Worm (Caenorhabditis elegans) whole organism, late embryonic: ENCODE data around the gene mmad-1.

Experiments
- F13H6.1 ChIP-seq: sonication (generic microtip); optimal IDR thresholded peaks from 2 replicates; lab custom pipeline; 2016; ENCODE audit warnings: missing genetic modification characterization, missing compliant biosample characterization
- K02D7.2 ChIP-seq: sonication (generic microtip); optimal IDR thresholded peaks from 2 replicates; lab custom pipeline; 2017; ENCODE audit warnings: mild to moderate bottlenecking, missing genetic modification characterization, missing compliant biosample characterization
- Y22D7AL.16 ChIP-seq: sonication (generic microtip); optimal IDR thresholded peaks from 2 replicates; lab custom pipeline; 2016; ENCODE audit warnings: missing genetic modification characterization, missing compliant biosample characterization
- ahr-1 ChIP-seq: sonication (generic microtip); optimal IDR thresholded peaks from 2 replicates; lab custom pipeline; 2016; ENCODE audit warnings: missing genetic modification characterization, missing compliant biosample characterization
- ceh-18 ChIP-seq: sonication (generic microtip); optimal IDR thresholded peaks from 2 replicates; lab custom pipeline; 2016; ENCODE audit warnings: missing genetic modification characterization, missing compliant biosample characterization
- ceh-19 ChIP-seq: fragments of 200-800 bp; sonication (Bioruptor generic); optimal IDR thresholded peaks from 2 replicates; lab custom pipeline; 2018; ENCODE audit warnings: mild to moderate bottlenecking, missing genetic modification characterization, missing compliant biosample characterization
- ceh-2 ChIP-seq: sonication (generic microtip); optimal IDR thresholded peaks from 2 replicates; lab custom pipeline; 2016; ENCODE audit warnings: missing genotype, missing genetic modification characterization, missing compliant biosample characterization
- ceh-22 ChIP-seq: sonication (generic microtip); optimal IDR thresholded peaks from 2 replicates; lab custom pipeline; 2017; ENCODE audit warnings: missing biosample characterization, missing genetic modification characterization
- ceh-24 ChIP-seq: sonication (generic microtip); optimal IDR thresholded peaks from 2 replicates; lab custom pipeline; 2016; ENCODE audit warnings: mild to moderate bottlenecking, missing genetic modification characterization, missing compliant biosample characterization
- ceh-30 ChIP-seq: fragments of 150-350 bp; optimal IDR thresholded peaks from 2 replicates; lab custom pipeline; 2014; ENCODE audit warnings: missing biosample characterization, missing genetic modification characterization
- ceh-34 ChIP-seq: sonication (generic microtip); optimal IDR thresholded peaks from 2 replicates; lab custom pipeline; 2016; ENCODE audit warnings: mild to moderate bottlenecking, missing genetic modification characterization, missing compliant biosample characterization
- ceh-45 ChIP-seq: fragments of 200-800 bp; sonication (Bioruptor generic); IDR thresholded peaks from 2 replicates; pipeline ENCODE4 v1.3.6; 2022; ENCODE audit warnings: missing genetic modification reagents, missing genetic modification characterization, missing compliant biosample characterization
- che-1 ChIP-seq: sonication (generic microtip); optimal IDR thresholded peaks from 2 replicates; lab custom pipeline; 2016; ENCODE audit warnings: mild to moderate bottlenecking, missing genetic modification characterization, missing compliant biosample characterization
- elt-2 ChIP-seq: sonication (generic microtip); optimal IDR thresholded peaks from 2 replicates; lab custom pipeline; 2016; ENCODE audit warnings: missing genetic modification reagents, missing genetic modification characterization, missing compliant biosample characterization
- fax-1 ChIP-seq: sonication (generic microtip); optimal IDR thresholded peaks from 2 replicates; lab custom pipeline; 2016; ENCODE audit warnings: missing genotype, missing genetic modification characterization, missing compliant biosample characterization
- fkh-10 ChIP-seq: fragments of 150-350 bp; optimal IDR thresholded peaks from 2 replicates; lab custom pipeline; 2014; ENCODE audit warnings: missing biosample characterization, missing genetic modification reagents, missing genetic modification characterization
- fkh-6 ChIP-seq: sonication (generic microtip); optimal IDR thresholded peaks from 2 replicates; lab custom pipeline; 2016; ENCODE audit warnings: missing genetic modification characterization, missing compliant biosample characterization
- hlh-30 ChIP-seq: sonication (generic microtip); optimal IDR thresholded peaks from 2 replicates; lab custom pipeline; 2017; ENCODE audit warnings: antibody characterized with exemption, missing genetic modification characterization, missing compliant biosample characterization; ENCODE audit not compliant: insufficient read depth
- hlh-6 ChIP-seq: sonication (generic microtip); optimal IDR thresholded peaks from 2 replicates; lab custom pipeline; 2016; ENCODE audit warnings: missing genotype, missing genetic modification characterization, missing compliant biosample characterization
- lin-11 ChIP-seq: fragments of 200-800 bp; sonication (Bioruptor generic); optimal IDR thresholded peaks from 2 replicates; lab custom pipeline; 2018; ENCODE audit warnings: mild to moderate bottlenecking, missing genetic modification characterization, missing compliant biosample characterization
- madf-2 ChIP-seq: sonication (generic microtip); optimal IDR thresholded peaks from 2 replicates; lab custom pipeline; 2017; ENCODE audit warnings: missing genetic modification characterization, missing compliant biosample characterization
- npax-4 ChIP-seq: sonication (generic microtip); optimal IDR thresholded peaks from 2 replicates; lab custom pipeline; 2016; ENCODE audit warnings: missing genetic modification characterization, missing compliant biosample characterization
- pat-9 ChIP-seq: fragments of 200-800 bp; sonication (Bioruptor generic); optimal IDR thresholded peaks from 2 replicates; lab custom pipeline; 2018; ENCODE audit warnings: mild to moderate bottlenecking, missing genetic modification characterization, moderate library complexity, missing compliant biosample characterization
- pax-1 ChIP-seq: fragments of 150-350 bp; optimal IDR thresholded peaks from 2 replicates; lab custom pipeline; 2014; ENCODE audit warnings: missing biosample characterization, missing genetic modification characterization
- pha-2 ChIP-seq: sonication (generic microtip); optimal IDR thresholded peaks from 2 replicates; lab custom pipeline; 2017; ENCODE audit warnings: mild to moderate bottlenecking, missing genetic modification characterization, missing compliant biosample characterization
- pqm-1 ChIP-seq: sonication (generic microtip); optimal IDR thresholded peaks from 2 replicates; lab custom pipeline; 2016; ENCODE audit warnings: missing genetic modification characterization, missing compliant biosample characterization
- ref-2 ChIP-seq: sonication (generic microtip); optimal IDR thresholded peaks from 2 replicates; lab custom pipeline; 2016; ENCODE audit warnings: missing genetic modification characterization, missing compliant biosample characterization
- sdc-2 ChIP-seq: sonication (generic microtip); optimal IDR thresholded peaks from 2 replicates; lab custom pipeline; 2016; ENCODE audit warnings: missing genotype, missing genetic modification characterization, missing compliant biosample characterization
- sox-2 ChIP-seq: fragments of 200-800 bp; sonication (Bioruptor generic); IDR thresholded peaks from 2 replicates; pipeline ENCODE4 v1.3.6; 2022; ENCODE audit warnings: missing genetic modification reagents, missing genetic modification characterization, missing compliant biosample characterization
- sox-4 ChIP-seq: sonication (generic microtip); optimal IDR thresholded peaks from 2 replicates; lab custom pipeline; 2017; ENCODE audit warnings: mild to moderate bottlenecking, missing genetic modification characterization, inconsistent platforms, missing compliant biosample characterization
- syd-9 ChIP-seq: sonication (generic microtip); optimal IDR thresholded peaks from 2 replicates; lab custom pipeline; 2016; ENCODE audit warnings: mild to moderate bottlenecking, missing genetic modification characterization, moderate library complexity, missing compliant biosample characterization
- tbx-2 ChIP-seq: sonication (generic microtip); optimal IDR thresholded peaks from 2 replicates; lab custom pipeline; 2016; ENCODE audit warnings: missing genetic modification characterization, missing compliant biosample characterization
- tbx-7 ChIP-seq: sonication (generic microtip); optimal IDR thresholded peaks from 2 replicates; lab custom pipeline; 2016; ENCODE audit warnings: missing genotype, missing genetic modification characterization, missing compliant biosample characterization
- unc-42 ChIP-seq: sonication (generic microtip); optimal IDR thresholded peaks from 2 replicates; lab custom pipeline; 2016; ENCODE audit warnings: missing genotype, missing genetic modification characterization, missing compliant biosample characterization
- unc-55 ChIP-seq: sonication (generic microtip); optimal IDR thresholded peaks from 2 replicates; lab custom pipeline; 2017; ENCODE audit warnings: missing biosample characterization, missing genetic modification reagents, missing genetic modification characterization
- unc-86 ChIP-seq: sonication (generic microtip); optimal IDR thresholded peaks from 2 replicates; lab custom pipeline; 2016; ENCODE audit warnings: missing genetic modification characterization, missing compliant biosample characterization
- zip-5 ChIP-seq: sonication (generic microtip); optimal IDR thresholded peaks from 2 replicates; lab custom pipeline; 2016; ENCODE audit warnings: missing genetic modification characterization, missing compliant biosample characterization

mmad-1 gene

DNA sequence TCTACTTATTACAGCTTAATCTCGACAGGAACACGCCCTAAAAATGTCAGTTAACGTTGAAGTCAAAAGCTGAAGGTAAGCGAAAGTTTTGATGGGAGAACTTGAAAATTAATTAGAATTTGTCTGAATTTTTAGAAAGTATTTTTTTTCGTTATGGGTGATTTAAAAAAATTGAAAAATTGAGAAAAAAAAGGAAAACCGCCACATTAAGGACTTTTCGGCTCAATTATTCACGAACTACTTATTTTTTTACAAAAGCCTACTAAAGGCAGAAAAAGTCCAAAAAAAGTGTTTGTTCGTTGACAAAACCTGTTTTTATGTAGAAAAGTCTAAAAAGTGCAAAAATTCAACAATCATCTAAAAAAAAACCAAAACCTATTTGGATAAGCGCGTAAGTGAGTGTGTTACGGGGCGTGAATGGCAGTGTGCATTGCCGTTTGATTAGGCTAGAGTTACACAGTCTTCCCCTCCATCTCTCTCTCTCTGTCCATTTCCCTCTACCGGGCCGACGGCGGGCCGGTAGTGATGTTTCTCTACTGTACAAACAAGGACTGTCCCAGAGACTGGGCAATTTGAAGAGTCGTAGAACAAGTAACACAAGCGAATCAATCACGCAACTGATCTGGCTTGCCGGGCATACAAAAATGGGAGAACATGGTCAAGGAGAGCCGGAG lies 21.2 kb downstream of the mmad-1 start, which contains the start of gene lron-13:
TSS of gene lron-13 (plus strand) at position 15 of the 674 bp plus-strand sequence.
- TF ChIP-seq tbx-2 (peak; percentile 13), pha-2 (tag; lab: Kevin White, UChicago) (peak; percentile 35), sdc-2 (tag; lab: Kevin White, UChicago) (no peak), Y22D7AL.16 (no peak), ref-2 (tag; lab: Kevin White, UChicago) (no peak)

DNA sequence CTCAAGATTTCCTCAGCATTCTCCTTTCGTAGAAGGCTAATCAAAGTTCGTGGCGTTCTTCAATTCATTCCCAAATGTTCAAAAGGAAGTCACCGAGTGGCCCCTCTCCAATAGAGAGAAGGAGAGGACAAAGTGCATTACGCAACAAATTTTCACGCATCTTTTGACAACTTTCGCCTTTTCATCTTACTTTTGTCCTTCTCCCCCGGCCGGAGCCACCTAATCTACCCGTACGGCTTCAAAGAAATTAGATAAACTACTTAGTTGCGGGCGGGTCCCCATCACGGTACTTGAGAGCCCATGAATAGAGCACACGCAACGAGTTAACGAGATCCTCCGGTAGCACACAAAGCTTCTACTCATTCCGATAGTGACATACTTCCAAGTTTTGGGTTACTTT lies 22.1 kb downstream of the mmad-1 start:
- TF ChIP-seq unc-42 (tag; lab: Kevin White, UChicago) = peak; percentile 92
- no peak for TF ChIP-seq npax-4 (tag; lab: Kevin White, UChicago)
- peak; percentile 85 for TF ChIP-seq fkh-10 (GFP tag; lab: Kevin White, UChicago)

DNA sequence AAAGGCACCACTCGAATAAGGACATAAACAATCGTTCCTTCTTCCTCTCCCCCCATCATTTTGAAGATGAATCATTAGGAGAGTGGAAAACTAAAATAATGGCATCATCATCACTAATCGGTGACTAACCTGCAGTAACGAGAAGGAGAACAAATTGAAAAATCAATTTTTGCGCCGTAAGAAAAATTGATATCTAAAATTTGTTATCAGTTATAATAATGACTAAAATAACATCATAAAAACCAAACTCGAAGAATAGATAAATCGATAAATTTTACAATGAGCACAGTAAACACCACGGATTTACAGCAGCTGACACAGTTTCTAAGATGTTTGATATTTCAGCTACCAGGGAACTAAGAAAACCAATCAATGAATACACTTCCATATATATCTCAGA lies 22.6 kb downstream of the mmad-1 start:
- no peak for TF ChIP-seq pax-1
- TF ChIP-seq pqm-1 (tag; lab: Kevin White, UChicago) = no peak
- no peak for TF ChIP-seq ceh-2 (tag; lab: Kevin White, UChicago)
- TF ChIP-seq ceh-22 (tag; lab: Kevin White, UChicago) = no peak
- no peak for TF ChIP-seq elt-2 (tag; lab: Kevin White, UChicago)
- TF ChIP-seq fkh-6 (tag; lab: Kevin White, UChicago) = no peak
- TF ChIP-seq ceh-18 (tag; lab: Kevin White, UChicago) = no peak
- TF ChIP-seq tbx-2 = no peak
- TF ChIP-seq hlh-30 (tag; lab: Kevin White, UChicago) = no peak
- TF ChIP-seq ceh-24 (tag; lab: Kevin White, UChicago) = no peak
- TF ChIP-seq unc-55 (GFP tag; lab: Kevin White, UChicago) = no peak
- no peak for TF ChIP-seq che-1 (tag; lab: Kevin White, UChicago)
- no peak for TF ChIP-seq K02D7.2

DNA sequence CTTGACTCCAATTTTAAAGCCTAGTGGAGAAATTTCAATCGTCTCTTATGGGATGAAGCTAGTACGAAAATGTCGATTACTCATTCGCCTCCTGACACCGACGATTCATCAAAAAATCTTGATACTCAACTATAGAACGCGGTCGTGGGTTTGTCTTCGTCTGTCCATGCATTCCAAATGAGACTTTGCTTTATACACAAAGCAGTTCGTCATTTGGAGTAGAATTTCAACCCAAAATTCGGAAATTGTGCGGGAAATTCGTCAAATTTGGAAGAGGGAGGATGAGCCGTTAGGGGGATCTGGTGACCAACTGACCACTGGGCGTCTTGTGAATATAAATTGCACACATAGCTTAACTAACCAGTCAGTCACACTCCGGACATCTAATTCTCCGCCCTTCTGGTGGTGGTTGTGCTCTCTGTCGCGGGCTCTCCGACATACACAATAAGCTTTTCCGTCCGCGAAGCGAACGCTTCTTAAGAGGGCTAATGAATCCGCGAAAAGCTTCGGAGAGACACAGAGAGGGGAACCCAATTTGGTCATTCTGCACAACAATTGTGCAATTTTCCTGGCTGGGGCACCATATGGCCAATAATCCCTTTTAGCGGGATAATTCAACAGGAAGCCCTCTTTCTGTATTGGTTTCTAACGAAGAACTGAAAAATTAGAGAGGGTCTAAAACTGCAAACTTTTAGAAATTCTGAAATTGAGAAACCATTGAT lies 23.5 kb downstream of the mmad-1 start:
- TF ChIP-seq unc-42 (tag; lab: Kevin White, UChicago) (peak; percentile 90), madf-2 (no peak), ceh-34 (peak; percentile 24), unc-86 (tag; lab: Kevin White, UChicago) (no peak), sox-4 (tag; lab: Kevin White, UChicago) (peak; percentile 7), ceh-19 (peak; percentile 34), ceh-45 (GFP tag; lab: Robert Waterston, UW) (0 out of 2 replicates have a peak, but pooled peaks have one; percentile 19)

DNA sequence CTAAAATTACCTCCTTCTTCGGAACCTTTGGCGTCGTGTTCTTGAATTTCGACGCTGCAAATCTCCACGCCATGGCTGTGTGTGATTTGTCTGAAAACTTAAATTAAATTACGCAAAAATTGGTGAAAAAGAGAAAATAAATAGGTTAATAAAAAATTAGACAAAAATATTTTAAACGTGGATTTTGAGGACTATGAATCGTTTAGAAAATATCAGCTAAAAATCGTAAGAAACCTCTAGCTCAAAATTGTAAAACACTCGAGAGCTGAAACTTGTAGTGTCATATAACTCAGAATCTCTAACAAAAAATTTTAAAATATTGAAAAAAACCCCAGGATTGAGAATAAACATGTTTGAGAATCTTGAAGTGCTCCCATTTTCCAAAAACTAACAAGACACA lies 24.8 kb downstream of the mmad-1 start, which contains the start of gene pod-1:
TSS of gene pod-1 (minus strand) at position 101 of the 400 bp plus-strand sequence.
- TF ChIP-seq ahr-1 (no peak), zip-5 (tag; lab: Kevin White, UChicago) (no peak), ref-2 (tag; lab: Kevin White, UChicago) (no peak), F13H6.1 (tag; lab: Kevin White, UChicago) (no peak), syd-9 (no peak), elt-2 (tag; lab: Kevin White, UChicago) (no peak), pax-1 (no peak), sox-2 (GFP tag; lab: Robert Waterston, UW) (no peak), npax-4 (tag; lab: Kevin White, UChicago) (no peak), hlh-6 (tag; lab: Kevin White, UChicago) (no peak), tbx-7 (tag; lab: Kevin White, UChicago) (no peak), ceh-2 (tag; lab: Kevin White, UChicago) (no peak), pat-9 (tag; lab: Kevin White, UChicago) (no peak), unc-86 (tag; lab: Kevin White, UChicago) (no peak), lin-11 (no peak), ceh-34 (no peak), fax-1 (no peak), ceh-30 (tag; lab: Kevin White, UChicago) (no peak)
